Fruit fly (Drosophila melanogaster) whole organism, embryonic: Measurements from ENCODE around the gene CAH1.

Source experiments
- Chrac-16 ChIP-seq: fragments of 200-800 bp; sonication (Bioruptor generic); optimal IDR thresholded peaks from 3 replicates; lab custom pipeline; 2016; ENCODE audit warnings: missing biosample characterization, missing genetic modification characterization
- Doc2 ChIP-seq: fragments of 200-800 bp; sonication (Bioruptor generic); IDR thresholded peaks from 2 replicates; pipeline ENCODE4 v1.3.6; 2022; ENCODE audit warnings: missing biosample characterization, missing genetic modification characterization
- Rx ChIP-seq: fragments of 200-800 bp; sonication (Bioruptor generic); IDR thresholded peaks from 2 replicates; pipeline ENCODE4 v1.3.6; 2022; ENCODE audit warnings: missing biosample characterization, missing genetic modification characterization
- Sin3A ChIP-seq: fragments of >200 bp; optimal IDR thresholded peaks from 2 replicates; lab custom pipeline; 2018
- Spps ChIP-seq: fragments of 200-800 bp; sonication (Bioruptor generic); optimal IDR thresholded peaks from 2 replicates; lab custom pipeline; 2018; ENCODE audit warnings: missing biosample characterization, mild to moderate bottlenecking, missing genetic modification characterization

dm6 chr2L:13842078-13842477, 38.7 kb downstream of the CAH1 start:
- TF ChIP-seq Spps (tag; lab: Kevin White, UChicago) (no peak), Doc2 (GFP tag; lab: Robert Waterston, UW) (no peak), Rx (GFP tag; lab: Robert Waterston, UW) (no peak), Sin3A (lab: Kevin White, UChicago) (no peak), Chrac-16 (GFP tag; lab: Kevin White, UChicago) (no peak)
